Fruit fly (Drosophila melanogaster) whole organism, wandering third instar larva: ENCODE measurements around the gene sro.

Experiments used
- Abd-B ChIP-seq: fragments of >200 bp; optimal IDR thresholded peaks from 2 replicates; lab custom pipeline; 2017; ENCODE audit warnings: missing biosample characterization, missing genetic modification characterization
- CG32264 ChIP-seq: fragments of 200-800 bp; sonication (Bioruptor generic); optimal IDR thresholded peaks from 2 replicates; lab custom pipeline; 2016; ENCODE audit warnings: missing biosample characterization, missing genetic modification characterization
- CG9705 ChIP-seq: fragments of 200-800 bp; sonication (Bioruptor generic); optimal IDR thresholded peaks from 2 replicates; lab custom pipeline; 2018; ENCODE audit warnings: missing biosample characterization, mild to moderate bottlenecking, missing genetic modification characterization
- Dfd ChIP-seq: fragments of >200 bp; optimal IDR thresholded peaks from 2 replicates; lab custom pipeline; 2017; ENCODE audit warnings: missing biosample characterization, missing genetic modification characterization
- Dif ChIP-seq: fragments of 200-275, 200-300 bp; sonication (Bioruptor generic); optimal IDR thresholded peaks from 2 replicates; lab custom pipeline; 2018; ENCODE audit warnings: missing biosample characterization, missing genetic modification characterization; ENCODE audit not compliant: partially characterized antibody
- GATAd ChIP-seq: sonication (Bioruptor generic); optimal IDR thresholded peaks from 2 replicates; lab custom pipeline; 2016; ENCODE audit warnings: missing biosample characterization, missing genetic modification characterization
- HLH106 ChIP-seq: fragments of 200-800 bp; optimal IDR thresholded peaks from 3 replicates; lab custom pipeline; 2019; ENCODE audit warnings: missing biosample characterization, mild to moderate bottlenecking, missing genetic modification characterization, moderate library complexity
- Hnf4 ChIP-seq: fragments of 200-800 bp; sonication (Bioruptor generic); optimal IDR thresholded peaks from 2 replicates; lab custom pipeline; 2016; ENCODE audit warnings: missing biosample characterization, mild to moderate bottlenecking, missing genetic modification characterization
- Hr78 ChIP-seq: fragments of >200 bp; optimal IDR thresholded peaks from 2 replicates; lab custom pipeline; 2017; ENCODE audit warnings: missing biosample characterization, missing genetic modification characterization
- Hr83 ChIP-seq: fragments of 200-300 bp; sonication (Bioruptor generic); optimal IDR thresholded peaks from 2 replicates; lab custom pipeline; 2016; ENCODE audit warnings: missing biosample characterization, mild to moderate bottlenecking, missing genetic modification characterization, moderate library complexity; ENCODE audit not compliant: poor library complexity, severe bottlenecking
- Jra ChIP-seq: sonication (Bioruptor generic); optimal IDR thresholded peaks from 2 replicates; lab custom pipeline; 2016; ENCODE audit warnings: missing biosample characterization, missing genetic modification characterization
- Mio ChIP-seq: sonication (Bioruptor generic); optimal IDR thresholded peaks from 2 replicates; lab custom pipeline; 2016; ENCODE audit warnings: missing biosample characterization, missing genetic modification characterization
- Myc ChIP-seq: fragments of >200 bp; optimal IDR thresholded peaks from 2 replicates; lab custom pipeline; 2017
- OdsH ChIP-seq: fragments of 200-800 bp; sonication (Bioruptor generic); optimal IDR thresholded peaks from 2 replicates; lab custom pipeline; 2016; ENCODE audit warnings: missing biosample characterization, mild to moderate bottlenecking, missing genetic modification characterization
- Rel ChIP-seq, 2 experiments: fragments of 200-800 bp; sonication (Bioruptor generic) in 1 of 2; optimal IDR thresholded peaks; 2 replicates in 1 of 2; 3 replicates in 1 of 2; lab custom pipeline; 2016 to 2019; ENCODE audit warnings: mild to moderate bottlenecking in 2 of 2, missing biosample characterization in 2 of 2, missing genetic modification characterization in 2 of 2, moderate library complexity in 1 of 2
- Sp1 ChIP-seq: fragments of 200-800 bp; sonication (Bioruptor generic); optimal IDR thresholded peaks from 3 replicates; lab custom pipeline; 2019; ENCODE audit warnings: missing biosample characterization, mild to moderate bottlenecking, missing genetic modification characterization, moderate library complexity
- Vsx2 ChIP-seq: fragments of 200-300, 225-300 bp; sonication (Bioruptor generic); optimal IDR thresholded peaks from 2 replicates; lab custom pipeline; 2018; ENCODE audit warnings: missing biosample characterization, missing genetic modification characterization; ENCODE audit not compliant: partially characterized antibody
- br ChIP-seq: fragments of 200-800 bp; sonication (Bioruptor generic); optimal IDR thresholded peaks from 2 replicates; lab custom pipeline; 2016; ENCODE audit warnings: missing biosample characterization, missing genetic modification characterization
- dl ChIP-seq, 2 experiments: fragments of 175-275, 200-275 bp in 1 of 2; fragments of 200-275 bp in 1 of 2; sonication (Bioruptor generic); optimal IDR thresholded peaks; lab custom pipeline; 2018; ENCODE audit warnings: mild to moderate bottlenecking in 2 of 2, missing biosample characterization in 2 of 2, missing genetic modification characterization in 2 of 2, moderate library complexity in 2 of 2; ENCODE audit not compliant: partially characterized antibody in 2 of 2, insufficient read depth in 1 of 2
- dmrt93B ChIP-seq: fragments of 200-800 bp; sonication (Bioruptor generic); optimal IDR thresholded peaks from 2 replicates; lab custom pipeline; 2018; ENCODE audit warnings: missing biosample characterization, mild to moderate bottlenecking, missing genetic modification characterization
- ey ChIP-seq: fragments of 200-800 bp; sonication (Bioruptor generic); optimal IDR thresholded peaks from 2 replicates; lab custom pipeline; 2016; ENCODE audit warnings: missing biosample characterization, missing genetic modification characterization
- foxo ChIP-seq, 2 experiments: fragments of 200-800 bp; sonication (Bioruptor generic); optimal IDR thresholded peaks; 2 replicates in 1 of 2; 3 replicates in 1 of 2; lab custom pipeline; 2016 to 2017; ENCODE audit warnings: missing biosample characterization in 2 of 2, missing genetic modification characterization in 2 of 2
- fru ChIP-seq: fragments of 200-800 bp; sonication (Bioruptor generic); optimal IDR thresholded peaks from 3 replicates; lab custom pipeline; 2016; ENCODE audit warnings: missing biosample characterization, mild to moderate bottlenecking, missing genetic modification characterization
- h ChIP-seq: fragments of 200-800 bp; sonication (Bioruptor generic); optimal IDR thresholded peaks from 3 replicates; lab custom pipeline; 2016; ENCODE audit warnings: missing biosample characterization, mild to moderate bottlenecking, missing genetic modification characterization
- lola ChIP-seq: fragments of >200 bp; optimal IDR thresholded peaks from 2 replicates; lab custom pipeline; 2017; ENCODE audit warnings: missing biosample characterization, missing genetic modification characterization
- pan ChIP-seq: fragments of >200 bp; optimal IDR thresholded peaks from 2 replicates; lab custom pipeline; 2017
- psq ChIP-seq: fragments of 200-800 bp; sonication (Bioruptor generic); optimal IDR thresholded peaks from 3 replicates; lab custom pipeline; 2017; ENCODE audit warnings: missing biosample characterization, mild to moderate bottlenecking, missing genetic modification characterization, moderate library complexity
- rgr ChIP-seq: fragments of 200-800 bp; sonication (Bioruptor generic); optimal IDR thresholded peaks from 3 replicates; lab custom pipeline; 2016; ENCODE audit warnings: missing biosample characterization, mild to moderate bottlenecking, missing genetic modification characterization
- tai ChIP-seq: sonication (Bioruptor generic); optimal IDR thresholded peaks from 2 replicates; lab custom pipeline; 2016; ENCODE audit warnings: missing biosample characterization, missing genetic modification characterization
- usp ChIP-seq: fragments of >200 bp; optimal IDR thresholded peaks from 2 replicates; lab custom pipeline; 2017; ENCODE audit warnings: missing biosample characterization, missing genetic modification characterization
- woc ChIP-seq: sonication (Bioruptor generic); optimal IDR thresholded peaks from 2 replicates; lab custom pipeline; 2016; ENCODE audit warnings: missing biosample characterization, mild to moderate bottlenecking, missing genetic modification characterization

Gene sro

DNA sequence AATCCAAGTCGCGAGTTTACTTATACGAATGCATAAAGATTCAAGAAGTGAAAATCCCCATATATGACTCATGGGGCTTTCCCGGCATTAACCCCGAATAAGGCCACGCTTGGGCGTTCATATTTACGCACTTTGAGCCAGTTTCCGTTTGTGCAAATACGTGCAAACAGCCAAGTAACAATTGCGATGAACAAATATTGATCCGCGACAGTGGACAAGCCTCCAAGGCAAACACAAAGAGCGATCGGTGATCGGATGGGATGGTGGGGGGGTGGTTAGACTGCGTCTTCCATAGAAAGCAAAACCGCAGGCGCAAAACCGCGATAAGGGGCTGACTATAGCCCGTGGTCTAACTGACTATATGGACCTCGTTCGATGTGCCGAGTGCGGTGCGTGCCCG lies 37.2 kb upstream of the sro start:
- TF ChIP-seq lola (no peak), rgr (peak; percentile 15), Rel (GFP tag; optimal IDR thresholded peaks at IDR 0.05; lab: Kevin White, UChicago) (no peak), Rel (tag; optimal IDR thresholded peaks at IDR 0.05; lab: Kevin White, UChicago) (peak; percentile 63)

DNA sequence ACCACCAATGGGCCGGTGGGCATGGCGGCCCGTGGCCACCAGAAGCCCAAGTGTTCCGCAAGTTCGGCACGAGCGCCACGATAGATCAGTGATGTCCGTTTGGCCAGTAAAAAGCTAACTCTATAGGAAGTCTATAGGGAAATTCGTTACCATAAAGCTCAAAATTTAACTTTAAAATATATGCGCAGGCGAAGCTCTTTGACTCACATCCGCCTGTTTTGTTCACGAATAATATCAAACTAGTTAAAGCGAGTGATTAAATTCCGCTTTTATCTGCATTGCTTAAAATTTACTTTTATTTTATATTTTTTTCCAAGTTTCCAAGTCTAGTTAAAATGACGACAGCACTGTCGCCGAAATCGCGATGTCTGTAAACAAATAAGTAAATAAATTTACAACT lies 36.7 kb upstream of the sro start:
- TF ChIP-seq Dif (GFP tag; lab: Kevin White, UChicago) (no peak), woc (GFP tag; lab: Kevin White, UChicago) (peak; percentile 17), foxo (GFP tag; optimal IDR thresholded peaks at IDR 0.05; lab: Kevin White, UChicago) (peak in 1 of 2 experiments; percentile 3), usp (no peak), dl (GFP tag; optimal IDR thresholded peaks at IDR 0.05; lab: Kevin White, UChicago; ENCODE audit: insufficient read depth in 1 of 2, partially characterized antibody in 2 of 2) (no peak), rgr (no peak), Myc (lab: Kevin White, UChicago) (peak; percentile 1)

DNA sequence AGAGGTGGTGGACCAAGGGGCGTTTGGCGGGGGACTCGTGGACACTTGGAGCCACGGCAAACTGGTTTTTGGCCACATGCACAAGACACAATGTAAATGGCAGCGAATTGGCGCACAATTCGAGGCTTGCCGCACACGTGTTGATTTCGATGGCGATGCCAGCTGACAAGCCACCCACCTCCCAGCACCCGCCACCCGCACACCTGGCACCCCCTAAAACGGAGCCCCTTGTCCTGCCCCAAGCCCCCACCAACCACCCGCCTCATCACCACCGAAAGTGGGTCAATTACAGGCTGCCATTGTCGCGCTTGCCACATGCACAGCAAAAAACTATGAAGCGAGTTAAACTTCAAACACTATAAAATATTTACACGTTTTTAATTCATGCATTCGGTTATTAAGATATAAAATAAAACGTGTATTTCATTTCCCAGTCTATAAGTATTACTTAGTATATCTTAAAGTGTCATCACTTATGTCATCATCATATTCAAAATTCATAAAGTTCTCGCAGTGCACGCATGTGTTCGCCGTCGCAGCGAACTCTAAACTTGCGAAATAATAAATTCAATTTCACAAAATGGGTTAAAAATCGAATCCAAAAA lies 36.2 kb upstream of the sro start:
- peak; percentile 71 for TF ChIP-seq Dfd (GFP tag; lab: Kevin White, UChicago)
- TF ChIP-seq HLH106 (tag; lab: Kevin White, UChicago): no peak
- TF ChIP-seq Myc (lab: Kevin White, UChicago): no peak
- TF ChIP-seq GATAd (GFP tag; lab: Kevin White, UChicago): no peak
- peak; percentile 34 for TF ChIP-seq fru (GFP tag; lab: Kevin White, UChicago)
- no peak for TF ChIP-seq h
- TF ChIP-seq foxo (GFP tag; optimal IDR thresholded peaks at IDR 0.05; lab: Kevin White, UChicago): peak in 1 of 2 experiments; percentile 27
- TF ChIP-seq rgr: peak; percentile 22
- TF ChIP-seq Dif (GFP tag; lab: Kevin White, UChicago): no peak

DNA sequence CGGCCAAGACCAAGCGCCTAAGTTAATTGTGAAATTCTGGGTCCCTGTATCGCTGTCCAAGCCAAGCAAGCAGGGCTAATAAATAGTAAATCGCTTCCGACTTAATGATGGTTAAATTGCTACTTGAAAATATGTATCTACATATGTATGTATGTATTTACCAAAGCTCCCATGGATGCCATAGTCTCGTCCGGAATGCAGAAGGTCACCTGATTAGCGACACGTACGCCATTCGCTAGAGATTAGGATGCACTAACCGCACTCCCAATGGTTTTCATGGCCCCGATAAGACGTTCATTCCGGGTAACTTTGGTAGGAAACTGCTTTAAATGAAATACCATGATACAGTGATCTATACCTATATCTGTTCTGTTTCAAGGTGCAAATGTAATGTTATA lies 35.7 kb upstream of the sro start:
- no peak for TF ChIP-seq Dif (GFP tag; lab: Kevin White, UChicago)
- no peak for TF ChIP-seq dmrt93B (GFP tag; lab: Kevin White, UChicago)
- no peak for TF ChIP-seq Myc (lab: Kevin White, UChicago)
- TF ChIP-seq OdsH (GFP tag; lab: Kevin White, UChicago): no peak
- TF ChIP-seq Hr83 (GFP tag; lab: Kevin White, UChicago): no peak
- TF ChIP-seq CG32264 (GFP tag; lab: Kevin White, UChicago): no peak
- no peak for TF ChIP-seq psq (GFP tag; lab: Kevin White, UChicago)
- TF ChIP-seq h: no peak
- no peak for TF ChIP-seq Hnf4 (GFP tag; lab: Kevin White, UChicago)
- TF ChIP-seq pan (lab: Kevin White, UChicago): no peak
- no peak for TF ChIP-seq Sp1 (GFP tag; lab: Kevin White, UChicago)
- no peak for TF ChIP-seq fru (GFP tag; lab: Kevin White, UChicago)
- TF ChIP-seq CG9705 (GFP tag; lab: Kevin White, UChicago): no peak
- TF ChIP-seq foxo (GFP tag; optimal IDR thresholded peaks at IDR 0.05; lab: Kevin White, UChicago): no peak
- TF ChIP-seq ey (GFP tag; lab: Kevin White, UChicago): no peak
- TF ChIP-seq Mio: no peak
- no peak for TF ChIP-seq tai (GFP tag; lab: Kevin White, UChicago)
- no peak for TF ChIP-seq GATAd (GFP tag; lab: Kevin White, UChicago)
- no peak for TF ChIP-seq Jra
- TF ChIP-seq woc (GFP tag; lab: Kevin White, UChicago): no peak

DNA sequence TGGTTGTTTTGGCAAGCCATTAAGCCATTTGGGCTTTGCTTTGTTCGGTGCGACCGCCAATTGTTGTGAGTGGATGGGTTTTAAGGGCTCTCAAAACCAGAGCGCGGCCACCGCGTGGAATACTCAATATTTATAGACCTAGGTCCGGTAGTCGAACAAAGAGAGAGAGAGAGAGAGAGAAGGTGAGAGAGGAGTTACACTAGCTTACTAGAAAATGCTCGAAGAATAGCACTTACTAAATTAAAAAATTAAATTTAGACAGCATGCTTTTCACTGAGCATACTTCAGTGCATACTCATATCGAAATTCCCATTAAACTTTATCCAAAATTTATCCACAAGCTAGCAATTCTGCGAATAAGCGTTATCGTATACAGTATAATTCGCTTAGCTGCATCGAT lies 34.4 kb upstream of the sro start:
- TF ChIP-seq Hnf4 (GFP tag; lab: Kevin White, UChicago): no peak
- TF ChIP-seq Hr83 (GFP tag; lab: Kevin White, UChicago): no peak
- no peak for TF ChIP-seq Jra
- no peak for TF ChIP-seq br (GFP tag; lab: Kevin White, UChicago)
- no peak for TF ChIP-seq dmrt93B (GFP tag; lab: Kevin White, UChicago)
- no peak for TF ChIP-seq Hr78 (GFP tag; lab: Kevin White, UChicago)
- no peak for TF ChIP-seq HLH106 (tag; lab: Kevin White, UChicago)
- no peak for TF ChIP-seq Abd-B (GFP tag; lab: Kevin White, UChicago)
- no peak for TF ChIP-seq Vsx2 (GFP tag; lab: Kevin White, UChicago)
- TF ChIP-seq CG9705 (GFP tag; lab: Kevin White, UChicago): no peak
